Worm (Caenorhabditis elegans) whole organism, L3 larva: ENCODE measurements around the gene irld-36.

Experiments used
- aly-2 ChIP-seq: fragments of 150-350 bp; optimal IDR thresholded peaks from 2 replicates; lab custom pipeline; 2014; ENCODE audit warnings: missing biosample characterization, missing genetic modification characterization
- ama-1 ChIP-seq: fragments of 150-350 bp; optimal IDR thresholded peaks from 2 replicates; lab custom pipeline; 2018
- daf-12 ChIP-seq: fragments of 150-350 bp; optimal IDR thresholded peaks from 2 replicates; lab custom pipeline; 2014; ENCODE audit warnings: missing biosample characterization, missing genetic modification reagents, missing genetic modification characterization
- elt-1 ChIP-seq: fragments of 150-350 bp; optimal IDR thresholded peaks from 2 replicates; lab custom pipeline; 2014; ENCODE audit warnings: missing biosample characterization, missing genetic modification characterization
- elt-2 ChIP-seq: sonication (generic microtip); optimal IDR thresholded peaks from 2 replicates; lab custom pipeline; 2016; ENCODE audit warnings: missing genetic modification reagents, mild to moderate bottlenecking, missing genetic modification characterization, missing compliant biosample characterization
- mml-1 ChIP-seq: fragments of 150-350 bp; sonication (generic microtip); optimal IDR thresholded peaks from 3 replicates; lab custom pipeline; 2014; ENCODE audit warnings: missing biosample characterization, missing genetic modification characterization
- nhr-43 ChIP-seq: sonication (generic microtip); optimal IDR thresholded peaks from 2 replicates; lab custom pipeline; 2016; ENCODE audit warnings: mild to moderate bottlenecking, missing genetic modification characterization, missing compliant biosample characterization; ENCODE audit not compliant: poor library complexity, severe bottlenecking
- nhr-76 ChIP-seq: fragments of 150-350 bp; sonication (generic microtip); optimal IDR thresholded peaks from 5 replicates; lab custom pipeline; 2014; ENCODE audit warnings: missing biosample characterization, missing genetic modification characterization
- pha-4 ChIP-seq: fragments of 150-350 bp; optimal IDR thresholded peaks from 2 replicates; lab custom pipeline; 2014; ENCODE audit warnings: missing biosample characterization, missing genetic modification reagents, missing genetic modification characterization
- snpc-4 ChIP-seq: fragments of 150-350 bp; optimal IDR thresholded peaks from 2 replicates; lab custom pipeline; 2014; ENCODE audit warnings: missing biosample characterization, missing genetic modification characterization

DNA sequence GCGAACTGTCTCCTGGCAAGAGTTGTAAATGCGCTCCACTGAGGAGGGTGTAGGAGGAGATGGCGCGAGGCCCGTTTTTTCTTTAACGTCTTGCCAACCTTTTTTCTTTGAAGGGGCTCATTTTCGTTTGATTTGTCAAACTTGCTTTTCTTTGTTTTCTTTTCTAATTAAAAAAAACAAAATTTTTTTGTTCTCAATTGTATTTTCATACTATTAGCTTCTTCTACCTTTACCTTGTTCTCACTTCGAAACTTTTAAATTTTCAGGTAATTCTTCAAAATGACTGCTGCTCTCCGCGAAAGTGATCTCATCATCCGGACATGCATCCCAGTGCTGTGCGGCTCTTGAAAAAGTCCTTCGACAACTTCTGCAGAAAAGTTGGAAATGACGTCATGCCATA lies 30.8 kb downstream of the irld-36 start, which contains the start of gene fbxa-184:
- TF ChIP-seq elt-1, result no peak
- no peak for TF ChIP-seq ama-1 (lab: Kevin White, UChicago)
- TF ChIP-seq elt-2 (tag; lab: Kevin White, UChicago), result no peak
- no peak for TF ChIP-seq snpc-4
- TF ChIP-seq daf-12 (tag; lab: Kevin White, UChicago), result no peak
- TF ChIP-seq aly-2 (tag; lab: Kevin White, UChicago), result no peak
- TF ChIP-seq pha-4 (tag; lab: Kevin White, UChicago), result no peak
- no peak for TF ChIP-seq nhr-43 (tag; lab: Kevin White, UChicago)
- TF ChIP-seq mml-1 (tag; lab: Kevin White, UChicago), result no peak
- no peak for TF ChIP-seq nhr-76 (tag; lab: Kevin White, UChicago)
